Fruit fly (Drosophila melanogaster) whole organism, embryonic: Measurements from ENCODE around the gene Gr93d.
A peak's percentile ranks its signal among the peaks of the same experiment; 100 is the strongest.

Experiments used
- CG10462 ChIP-seq: fragments of 200-800 bp; sonication (Bioruptor generic); optimal IDR thresholded peaks from 2 replicates; lab custom pipeline; 2016; ENCODE audit warnings: missing biosample characterization, missing genetic modification characterization
- CG11085 ChIP-seq: fragments of 200-800 bp; sonication (Bioruptor generic); IDR thresholded peaks from 2 replicates; pipeline ENCODE4 v1.3.6; 2022; ENCODE audit warnings: missing biosample characterization, missing genetic modification characterization
- CG12219 ChIP-seq: fragments of 200-800 bp; sonication (Bioruptor generic); optimal IDR thresholded peaks from 3 replicates; lab custom pipeline; 2018; ENCODE audit warnings: missing biosample characterization, mild to moderate bottlenecking, missing genetic modification characterization
- CG5953 ChIP-seq: fragments of 200-800 bp; sonication (Bioruptor generic); IDR thresholded peaks from 2 replicates; pipeline ENCODE4 v1.3.6; 2022; ENCODE audit warnings: missing biosample characterization, missing genetic modification characterization
- CTCF ChIP-seq: fragments of 200-800 bp; sonication (Bioruptor generic); optimal IDR thresholded peaks from 2 replicates; lab custom pipeline; 2017; ENCODE audit warnings: missing biosample characterization, mild to moderate bottlenecking, missing genetic modification characterization, moderate library complexity
- Dek ChIP-seq: fragments of 200-800 bp; sonication (Bioruptor generic); optimal IDR thresholded peaks from 3 replicates; lab custom pipeline; 2019; ENCODE audit warnings: missing biosample characterization, mild to moderate bottlenecking, missing genetic modification characterization, moderate library complexity
- Dfd ChIP-seq, 2 experiments: fragments of >200 bp; optimal IDR thresholded peaks; 2 replicates each; lab custom pipeline; 2017; ENCODE audit warnings: missing biosample characterization in 2 of 2, missing genetic modification characterization in 2 of 2
- Doc3 ChIP-seq: fragments of 200-800 bp; sonication (Bioruptor generic); IDR thresholded peaks from 3 replicates; pipeline ENCODE4 v1.3.6; 2022; ENCODE audit warnings: missing biosample characterization, missing genetic modification characterization; ENCODE audit not compliant: partially characterized antibody
- Ets97D ChIP-seq: fragments of 200-800 bp; sonication (Bioruptor generic); optimal IDR thresholded peaks from 3 replicates; lab custom pipeline; 2016; ENCODE audit warnings: missing biosample characterization, missing genetic modification characterization
- HLH4C ChIP-seq: fragments of 200-800 bp; sonication (Bioruptor generic); IDR thresholded peaks from 3 replicates; pipeline ENCODE4 v1.3.6; 2022; ENCODE audit warnings: missing biosample characterization, missing genetic modification characterization; ENCODE audit not compliant: partially characterized antibody
- cg ChIP-seq: fragments of 200-800 bp; sonication (Bioruptor generic); optimal IDR thresholded peaks from 3 replicates; lab custom pipeline; 2019; ENCODE audit warnings: missing biosample characterization, mild to moderate bottlenecking, missing genetic modification characterization, moderate library complexity

dm6 chr3R:21836614-21837013 lies 9.8 kb downstream of the Gr93d start:
- TF ChIP-seq CG10462 (GFP tag; lab: Kevin White, UChicago): no peak
- TF ChIP-seq Dfd (GFP tag; optimal IDR thresholded peaks at IDR 0.05; lab: Kevin White, UChicago): no peak
- TF ChIP-seq CG11085: no peak
- TF ChIP-seq Doc3 (GFP tag; lab: Robert Waterston, UW): no peak
- TF ChIP-seq CG5953 (GFP tag; lab: Robert Waterston, UW): no peak
- peak; percentile 47 for TF ChIP-seq cg (GFP tag; lab: Kevin White, UChicago)
- no peak for TF ChIP-seq Ets97D
- no peak for TF ChIP-seq CG12219 (GFP tag; lab: Kevin White, UChicago)
- no peak for TF ChIP-seq Dek
- TF ChIP-seq HLH4C (GFP tag; lab: Robert Waterston, UW): no peak
- TF ChIP-seq CTCF (GFP tag; lab: Kevin White, UChicago): no peak
